Worm (Caenorhabditis elegans) whole organism, L4/young adult: ENCODE results near the gene srz-91.
"Not testable (repeated sequence)": the region's sequence is repeated elsewhere in the genome, so short reads cannot be mapped to it uniquely, and the experiment has no call there.

ENCODE experiments used
- W03F9.2 ChIP-seq: fragments of 150-350 bp; optimal IDR thresholded peaks from 2 replicates; lab custom pipeline; 2014; ENCODE audit warnings: missing biosample characterization, missing genetic modification characterization
- dao-5 ChIP-seq: sonication (generic microtip); optimal IDR thresholded peaks from 2 replicates; lab custom pipeline; 2016; ENCODE audit warnings: missing genotype, missing genetic modification characterization, moderate library complexity, missing compliant biosample characterization
- him-1 ChIP-seq: sonication (generic microtip); optimal IDR thresholded peaks from 2 replicates; lab custom pipeline; 2016; ENCODE audit warnings: missing genotype, missing genetic modification reagents, missing genetic modification characterization, missing compliant biosample characterization

The srz-91 gene

ce11 chrV:17607797-17608196 lies at the start of gene srz-91:
srz-91 (plus strand) TSS chrV:17608097.
- no peak for TF ChIP-seq him-1 (tag; lab: Kevin White, UChicago)
- no peak for TF ChIP-seq dao-5 (tag; lab: Kevin White, UChicago)
- TF ChIP-seq W03F9.2, result no peak

ce11 chrV:17558377-17558776 lies 49.5 kb upstream of the srz-91 start, which contains the start of gene fbxa-174:
fbxa-174 (minus strand) TSS chrV:17558477.
- TF ChIP-seq W03F9.2 (no peak), dao-5 (tag; lab: Kevin White, UChicago) (no peak), him-1 (tag; lab: Kevin White, UChicago) (no peak)

ce11 chrV:17558946-17559345 lies 49.0 kb upstream of the srz-91 start, which contains the start of gene fbxa-172:
fbxa-172 (plus strand) TSS chrV:17559246.
- no peak for TF ChIP-seq W03F9.2
- no peak for TF ChIP-seq dao-5 (tag; lab: Kevin White, UChicago)
- TF ChIP-seq him-1 (tag; lab: Kevin White, UChicago), result no peak

ce11 chrV:17565903-17566302 lies 42.0 kb upstream of the srz-91 start, which contains the start of gene fbxa-171:
fbxa-171 (minus strand) TSS chrV:17566003.
- no peak for TF ChIP-seq dao-5 (tag; lab: Kevin White, UChicago)
- no peak for TF ChIP-seq W03F9.2
- TF ChIP-seq him-1 (tag; lab: Kevin White, UChicago), result no peak

- TF ChIP-seq W03F9.2 (no peak), dao-5 (tag; lab: Kevin White, UChicago) (no peak), him-1 (tag; lab: Kevin White, UChicago) (no peak)
Observed at ce11 chrV:17566850-17567249, 41.0 kb upstream of the srz-91 start, which contains the start of gene C38D9.2. C38D9.2 (plus strand) TSS chrV:17567150.

- TF ChIP-seq W03F9.2, result no peak
- no peak for TF ChIP-seq dao-5 (tag; lab: Kevin White, UChicago)
- TF ChIP-seq him-1 (tag; lab: Kevin White, UChicago), result no peak
Observed at ce11 chrV:17580017-17580416, 27.9 kb upstream of the srz-91 start.

- not testable (repeated sequence) for TF ChIP-seq W03F9.2; dao-5 (tag; lab: Kevin White, UChicago); him-1 (tag; lab: Kevin White, UChicago)
Observed at ce11 chrV:17584352-17584843, 23.5 kb upstream of the srz-91 start, which contains the start of gene fbxa-133. fbxa-133 (plus strand) TSS chrV:17584793.

- TF ChIP-seq dao-5 (tag; lab: Kevin White, UChicago), result no peak
Observed at ce11 chrV:17595691-17596090, 12.2 kb upstream of the srz-91 start.

- TF ChIP-seq W03F9.2, result no peak
- TF ChIP-seq him-1 (tag; lab: Kevin White, UChicago), result no peak
- TF ChIP-seq dao-5 (tag; lab: Kevin White, UChicago), result no peak
Observed at ce11 chrV:17598810-17599209, 9.1 kb upstream of the srz-91 start, which contains the start of gene Y6G8.2. Y6G8.2 (minus strand) TSS chrV:17598956.

- TF ChIP-seq dao-5 (tag; lab: Kevin White, UChicago) (no peak), W03F9.2 (no peak), him-1 (tag; lab: Kevin White, UChicago) (no peak)
Observed at ce11 chrV:17601520-17601919, 6.4 kb upstream of the srz-91 start, which contains the start of gene ztf-25. ztf-25 (plus strand) TSS chrV:17601820.

- TF ChIP-seq W03F9.2; dao-5 (tag; lab: Kevin White, UChicago); him-1 (tag; lab: Kevin White, UChicago): not testable (repeated sequence)
Observed at ce11 chrV:17606050-17606449, 1.8 kb upstream of the srz-91 start, which contains the start of gene Y6G8.16. Y6G8.16 (plus strand) TSS chrV:17606350.

ce11 chrV:17610503-17610902 lies 2.6 kb downstream of the srz-91 start, which contains the start of gene Y6G8.15:
Y6G8.15 (minus strand) TSS chrV:17610603.
- not testable (repeated sequence) for TF ChIP-seq dao-5 (tag; lab: Kevin White, UChicago); W03F9.2; him-1 (tag; lab: Kevin White, UChicago)

ce11 chrV:17614251-17614650 lies 6.4 kb downstream of the srz-91 start, which contains the start of gene Y6G8.14:
Y6G8.14 (minus strand) TSS chrV:17614351.
- TF ChIP-seq him-1 (tag; lab: Kevin White, UChicago) (no peak), W03F9.2 (no peak), dao-5 (tag; lab: Kevin White, UChicago) (no peak)

ce11 chrV:17615609-17616008 lies 7.7 kb downstream of the srz-91 start, which contains the start of gene Y6G8.5:
Y6G8.5 (minus strand) TSS chrV:17615709.
- TF ChIP-seq him-1 (tag; lab: Kevin White, UChicago) (no peak), dao-5 (tag; lab: Kevin White, UChicago) (no peak), W03F9.2 (no peak)
